4 fruit fly cellular contexts compared by ENCODE assay signal in the genomic region with DNA sequence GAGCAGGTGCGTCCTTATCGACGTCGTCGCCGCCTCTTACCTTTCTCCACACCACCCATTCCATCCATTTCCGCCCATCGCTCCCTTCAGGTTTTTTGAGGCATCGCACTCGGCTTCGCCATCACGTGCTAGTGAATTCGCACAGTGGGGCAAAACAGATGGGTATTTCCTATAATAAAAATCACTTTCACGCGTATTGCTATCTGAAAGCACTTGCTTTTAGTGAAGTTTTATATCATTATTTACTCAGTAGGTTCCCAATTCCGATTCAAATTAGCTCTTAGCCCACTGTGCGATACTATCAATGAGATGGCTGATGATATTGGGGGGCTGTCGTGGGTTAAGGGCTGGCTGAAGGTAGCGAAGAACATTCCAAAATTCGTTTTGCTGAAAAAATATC.
TF ChIP-seq lines count a peak whose summit lies in the region.

No protein-coding gene starts in this region.

- TF ChIP-seq CTCF in whole organism, embryonic (GFP tag; optimal IDR thresholded peaks at IDR 0.05; lab: Kevin White, UChicago): no peak

TF ChIP-seq in whole organism, embryonic, 481 proteins besides CTCF, POLR2A, EP300 and RAD21 (continues in another document):
- peak; percentile 70 for TF ChIP-seq row (GFP tag; IDR thresholded peaks at IDR 0.05; lab: Robert Waterston, UW)
- peak; percentile 68; the same call in 1 of the 2 replicates for TF ChIP-seq CG16779 (GFP tag; IDR thresholded peaks at IDR 0.05; lab: Robert Waterston, UW)
- peak; percentile 68 for TF ChIP-seq caup (GFP tag; optimal IDR thresholded peaks at IDR 0.05; lab: Kevin White, UChicago; ENCODE audit: severe bottlenecking)
- TF ChIP-seq E2f2 (GFP tag; IDR thresholded peaks at IDR 0.05; lab: Robert Waterston, UW): 0 out of 2 replicates have a peak, but pooled peaks have one; percentile 28
- peak; percentile 51; the same call in 1 of the 2 replicates for TF ChIP-seq NFAT (GFP tag; IDR thresholded peaks at IDR 0.05; lab: Robert Waterston, UW)
- TF ChIP-seq bigmax (GFP tag; optimal IDR thresholded peaks at IDR 0.05; lab: Kevin White, UChicago): no peak
- peak; percentile 45; the same call in 1 of the 2 replicates for TF ChIP-seq Atf6 (GFP tag; IDR thresholded peaks at IDR 0.05; lab: Robert Waterston, UW)
- TF ChIP-seq yki (optimal IDR thresholded peaks at IDR 0.05; lab: Kevin White, UChicago): no peak
- no peak for TF ChIP-seq Ravus (GFP tag; IDR thresholded peaks at IDR 0.05; lab: Robert Waterston, UW)
- TF ChIP-seq CG11398 (GFP tag; optimal IDR thresholded peaks at IDR 0.05; lab: Kevin White, UChicago): peak; percentile 38
- TF ChIP-seq CG11560 (tag; IDR thresholded peaks at IDR 0.05; lab: Robert Waterston, UW): peak; percentile 52; the same call in 1 of the 3 replicates
- TF ChIP-seq fru (optimal IDR thresholded peaks at IDR 0.05; lab: Kevin White, UChicago): no peak
- TF ChIP-seq ci (GFP tag; IDR thresholded peaks at IDR 0.05; lab: Robert Waterston, UW): peak; percentile 83
- TF ChIP-seq corto (GFP tag; optimal IDR thresholded peaks at IDR 0.05; lab: Kevin White, UChicago): no peak
- no peak for TF ChIP-seq CG6683 (GFP tag; optimal IDR thresholded peaks at IDR 0.05; lab: Kevin White, UChicago)
- TF ChIP-seq Deaf1 (tag; optimal IDR thresholded peaks at IDR 0.05; lab: Kevin White, UChicago): no peak
- TF ChIP-seq Lim3 (GFP tag; IDR thresholded peaks at IDR 0.05; lab: Robert Waterston, UW): 0 out of 2 replicates have a peak, but pooled peaks have one; percentile 23
- TF ChIP-seq CG6175 (GFP tag; IDR thresholded peaks at IDR 0.05; lab: Robert Waterston, UW): no peak
- TF ChIP-seq CG7987 (GFP tag; optimal IDR thresholded peaks at IDR 0.05; lab: Kevin White, UChicago): peak; percentile 15
- TF ChIP-seq CG9437 (GFP tag; optimal IDR thresholded peaks at IDR 0.05; lab: Kevin White, UChicago): peak; percentile 9

TF ChIP-seq in whole organism, prepupa, 60 proteins besides CTCF, POLR2A, EP300 and RAD21 (continues in another document):
- TF ChIP-seq CG31627 (GFP tag; optimal IDR thresholded peaks at IDR 0.05; lab: Kevin White, UChicago) (peak; percentile 34), Met (GFP tag; optimal IDR thresholded peaks at IDR 0.05; lab: Kevin White, UChicago) (peak; percentile 45), Hr39 (GFP tag; optimal IDR thresholded peaks at IDR 0.05; lab: Kevin White, UChicago) (peak; percentile 36), Gug (GFP tag; IDR thresholded peaks at IDR 0.05; lab: Robert Waterston, UW) (no peak), Hr38 (GFP tag; optimal IDR thresholded peaks at IDR 0.05; lab: Kevin White, UChicago) (no peak), CG4318 (GFP tag; optimal IDR thresholded peaks at IDR 0.05; lab: Kevin White, UChicago) (no peak), Ets21C (GFP tag; optimal IDR thresholded peaks at IDR 0.05; lab: Kevin White, UChicago) (peak; percentile 3), CG15336 (GFP tag; IDR thresholded peaks at IDR 0.05; lab: Robert Waterston, UW) (peak; percentile 45; the same call in 1 of the 2 replicates), CG1621 (tag; optimal IDR thresholded peaks at IDR 0.05; lab: Kevin White, UChicago) (peak; percentile 14), net (GFP tag; optimal IDR thresholded peaks at IDR 0.05; lab: Kevin White, UChicago) (peak; percentile 1), Eip93F (GFP tag; optimal IDR thresholded peaks at IDR 0.05; lab: Kevin White, UChicago) (no peak), CG11294 (GFP tag; IDR thresholded peaks at IDR 0.05; lab: Robert Waterston, UW) (no peak), Sox102F (GFP tag; optimal IDR thresholded peaks at IDR 0.05; lab: Kevin White, UChicago) (peak; percentile 23), topi (GFP tag; optimal IDR thresholded peaks at IDR 0.05; lab: Kevin White, UChicago) (no peak), eg (GFP tag; IDR thresholded peaks at IDR 0.05; lab: Robert Waterston, UW) (peak; percentile 52; the same call in 1 of the 3 replicates), vri (GFP tag; optimal IDR thresholded peaks at IDR 0.05; lab: Kevin White, UChicago) (no peak), pdm3 (GFP tag; optimal IDR thresholded peaks at IDR 0.05; lab: Kevin White, UChicago) (peak; percentile 42), CG10669 (GFP tag; optimal IDR thresholded peaks at IDR 0.05; lab: Kevin White, UChicago) (peak; percentile 45), CG8632 (GFP tag; optimal IDR thresholded peaks at IDR 0.05; lab: Kevin White, UChicago) (no peak), acj6 (GFP tag; optimal IDR thresholded peaks at IDR 0.05; lab: Kevin White, UChicago) (peak; percentile 36), Sox15 (GFP tag; optimal IDR thresholded peaks at IDR 0.05; lab: Kevin White, UChicago) (no peak), lz (GFP tag; optimal IDR thresholded peaks at IDR 0.05; lab: Kevin White, UChicago) (peak; percentile 28)

TF ChIP-seq in whole organism, pupa, 21 proteins besides CTCF, POLR2A, EP300 and RAD21:
- TF ChIP-seq CG15710 (tag; optimal IDR thresholded peaks at IDR 0.05; lab: Kevin White, UChicago) (peak; percentile 7), CG17806 (tag; optimal IDR thresholded peaks at IDR 0.05; lab: Kevin White, UChicago) (peak; percentile 34), CG12605 (GFP tag; IDR thresholded peaks at IDR 0.05; lab: Robert Waterston, UW) (peak; percentile 39; the same call in 1 of the 2 replicates), CG8301 (tag; optimal IDR thresholded peaks at IDR 0.05; lab: Kevin White, UChicago) (peak; percentile 20), CG8159 (tag; optimal IDR thresholded peaks at IDR 0.05; lab: Kevin White, UChicago) (peak; percentile 42), Pif1A (GFP tag; optimal IDR thresholded peaks at IDR 0.05; lab: Kevin White, UChicago) (peak; percentile 31), Pif1B (GFP tag; optimal IDR thresholded peaks at IDR 0.05; lab: Kevin White, UChicago) (peak; percentile 23), CG14655 (GFP tag; optimal IDR thresholded peaks at IDR 0.05; lab: Kevin White, UChicago) (peak; percentile 40), gl (tag; optimal IDR thresholded peaks at IDR 0.05; lab: Kevin White, UChicago) (no peak), Ets98B (GFP tag; IDR thresholded peaks at IDR 0.05; lab: Robert Waterston, UW) (peak; percentile 29; the same call in 1 of the 2 replicates), EcR (GFP tag; optimal IDR thresholded peaks at IDR 0.05; lab: Kevin White, UChicago) (no peak), fd96Ca (GFP tag; IDR thresholded peaks at IDR 0.05; lab: Robert Waterston, UW) (0 out of 3 replicates have a peak, but pooled peaks have one; percentile 18), CG13204 (GFP tag; optimal IDR thresholded peaks at IDR 0.05; lab: Kevin White, UChicago) (no peak), rn (GFP tag; IDR thresholded peaks at IDR 0.05; lab: Robert Waterston, UW) (no peak), CG10348 (GFP tag; IDR thresholded peaks at IDR 0.05; lab: Robert Waterston, UW) (no peak), Snoo (tag; optimal IDR thresholded peaks at IDR 0.05; lab: Kevin White, UChicago) (no peak), CG9948 (tag; optimal IDR thresholded peaks at IDR 0.05; lab: Kevin White, UChicago) (peak; percentile 10), CG34367 (tag; optimal IDR thresholded peaks at IDR 0.05; lab: Kevin White, UChicago) (peak; percentile 16), D1 (tag; optimal IDR thresholded peaks at IDR 0.05; lab: Kevin White, UChicago) (no peak), CG4496 (GFP tag; IDR thresholded peaks at IDR 0.05; lab: Robert Waterston, UW) (peak; percentile 69; the same call in 2 of the 3 replicates)

TF ChIP-seq in whole organism, wandering third instar larva, 38 proteins besides CTCF, POLR2A, EP300 and RAD21:
- TF ChIP-seq Jra (GFP tag; optimal IDR thresholded peaks at IDR 0.05; lab: Kevin White, UChicago) (no peak), h (GFP tag; optimal IDR thresholded peaks at IDR 0.05; lab: Kevin White, UChicago) (peak; percentile 24), Hr78 (GFP tag; optimal IDR thresholded peaks at IDR 0.05; lab: Kevin White, UChicago) (no peak), brk (GFP tag; optimal IDR thresholded peaks at IDR 0.05; lab: Kevin White, UChicago) (no peak), sage (GFP tag; optimal IDR thresholded peaks at IDR 0.05; lab: Kevin White, UChicago) (no peak), Hr83 (GFP tag; optimal IDR thresholded peaks at IDR 0.05; lab: Kevin White, UChicago; ENCODE audit: poor library complexity, severe bottlenecking) (no peak), pan (optimal IDR thresholded peaks at IDR 0.05; lab: Kevin White, UChicago) (no peak), tai (GFP tag; optimal IDR thresholded peaks at IDR 0.05; lab: Kevin White, UChicago) (no peak), Hnf4 (GFP tag; optimal IDR thresholded peaks at IDR 0.05; lab: Kevin White, UChicago) (no peak), HLH106 (tag; optimal IDR thresholded peaks at IDR 0.05; lab: Kevin White, UChicago) (peak; percentile 7), rgr (GFP tag; optimal IDR thresholded peaks at IDR 0.05; lab: Kevin White, UChicago) (peak; percentile 31), Rel (GFP tag; optimal IDR thresholded peaks at IDR 0.05; lab: Kevin White, UChicago) (no peak), Rel (tag; optimal IDR thresholded peaks at IDR 0.05; lab: Kevin White, UChicago) (no peak), Myc (optimal IDR thresholded peaks at IDR 0.05; lab: Kevin White, UChicago) (no peak), Mio (GFP tag; optimal IDR thresholded peaks at IDR 0.05; lab: Kevin White, UChicago) (no peak), foxo (GFP tag; optimal IDR thresholded peaks at IDR 0.05; lab: Kevin White, UChicago) (peak in 1 of 2 experiments; percentile 30), GATAd (GFP tag; optimal IDR thresholded peaks at IDR 0.05; lab: Kevin White, UChicago) (no peak), usp (GFP tag; optimal IDR thresholded peaks at IDR 0.05; lab: Kevin White, UChicago) (no peak), CG32264 (GFP tag; optimal IDR thresholded peaks at IDR 0.05; lab: Kevin White, UChicago) (no peak), dsf (GFP tag; optimal IDR thresholded peaks at IDR 0.05; lab: Kevin White, UChicago; ENCODE audit: borderline replicate concordance) (no peak), ey (GFP tag; optimal IDR thresholded peaks at IDR 0.05; lab: Kevin White, UChicago) (peak; percentile 9), N (GFP tag; optimal IDR thresholded peaks at IDR 0.05; lab: Kevin White, UChicago) (no peak), woc (GFP tag; optimal IDR thresholded peaks at IDR 0.05; lab: Kevin White, UChicago) (no peak), dl (GFP tag; optimal IDR thresholded peaks at IDR 0.05; lab: Kevin White, UChicago; ENCODE audit: insufficient read depth in 1 of 2, partially characterized antibody in 2 of 2) (no peak), fru (GFP tag; optimal IDR thresholded peaks at IDR 0.05; lab: Kevin White, UChicago) (peak; percentile 17)

Comparison
In these comparisons a context has a peak if more than half of its experiments do, and no peak if none do; other contexts are left out.
1. Of the 7 proteins assayed by ChIP-seq in both whole organism, embryonic and whole organism, prepupa: peak only in whole organism, embryonic: Blimp-1, CG16779, CG6854 and Gug; only in whole organism, prepupa: Hr39; in both: Sox102F; in neither: 1.